Fruit fly (Drosophila melanogaster): ENCODE data around the gene CG13308.
A peak's percentile ranks its signal among the peaks of the same experiment; 100 is the strongest.

- no peak for TF ChIP-seq EcR (GFP tag; optimal IDR thresholded peaks at IDR 0.05)
- peak; percentile 40 for TF ChIP-seq Pif1A (GFP tag; optimal IDR thresholded peaks at IDR 0.05)
- no peak for TF ChIP-seq CG9948 (tag; optimal IDR thresholded peaks at IDR 0.05)
- TF ChIP-seq Snoo (tag; optimal IDR thresholded peaks at IDR 0.05), result no peak
- TF ChIP-seq CG32121 (GFP tag; IDR thresholded peaks at IDR 0.05), result no peak
- TF ChIP-seq CG10348 (GFP tag; IDR thresholded peaks at IDR 0.05), result no peak
- TF ChIP-seq fd96Ca (GFP tag; IDR thresholded peaks at IDR 0.05), result no peak
- no peak for TF ChIP-seq CG14655 (GFP tag; optimal IDR thresholded peaks at IDR 0.05)
- TF ChIP-seq CG13204 (GFP tag; optimal IDR thresholded peaks at IDR 0.05), result no peak
Observed at dm6 chr3L:8834486-8834885, 26.1 kb downstream of the CG13308 start.

Data from whole organism, pupa.